Worm (Caenorhabditis elegans) whole organism, mixed stage, embryonic: ENCODE results near the gene cky-1.

Experiments used
- M03D4.4 ChIP-seq: sonication (generic microtip); optimal IDR thresholded peaks from 2 replicates; lab custom pipeline; 2017; ENCODE audit warnings: mild to moderate bottlenecking, missing genetic modification characterization, missing compliant biosample characterization
- ceh-83 ChIP-seq: fragments of 200-800 bp; sonication (Bioruptor generic); optimal IDR thresholded peaks from 2 replicates; lab custom pipeline; 2018; ENCODE audit warnings: mild to moderate bottlenecking, missing genetic modification characterization, missing compliant biosample characterization
- ces-1 ChIP-seq: fragments of 150-350 bp; optimal IDR thresholded peaks from 2 replicates; lab custom pipeline; 2014; ENCODE audit warnings: missing biosample characterization, missing genetic modification reagents, missing genetic modification characterization
- lsy-2 ChIP-seq: fragments of 150-350 bp; optimal IDR thresholded peaks from 2 replicates; lab custom pipeline; 2014; ENCODE audit warnings: missing biosample characterization, missing genetic modification characterization
- nhr-2 ChIP-seq: fragments of 150-350 bp; optimal IDR thresholded peaks from 2 replicates; lab custom pipeline; 2014; ENCODE audit warnings: missing biosample characterization, missing genetic modification characterization
- sptf-1 ChIP-seq: sonication (generic microtip); optimal IDR thresholded peaks from 2 replicates; lab custom pipeline; 2017; ENCODE audit warnings: mild to moderate bottlenecking, missing genetic modification characterization, moderate library complexity, missing compliant biosample characterization
- unc-62 ChIP-seq: fragments of 150-350 bp; optimal IDR thresholded peaks from 2 replicates; lab custom pipeline; 2014; ENCODE audit warnings: missing biosample characterization, missing genetic modification reagents, missing genetic modification characterization

- TF ChIP-seq ceh-83 (GFP tag; lab: Kevin White, UChicago) = no peak
- no peak for TF ChIP-seq M03D4.4 (tag; lab: Kevin White, UChicago)
- TF ChIP-seq lsy-2 (tag; lab: Kevin White, UChicago) = no peak
- TF ChIP-seq sptf-1 = no peak
- TF ChIP-seq ces-1 (GFP tag; lab: Kevin White, UChicago) = no peak
- TF ChIP-seq nhr-2 (tag; lab: Kevin White, UChicago) = no peak
- no peak for TF ChIP-seq unc-62 (GFP tag; lab: Kevin White, UChicago)
Observed at ce11 chrV:12788451-12788850, 51.9 kb downstream of the cky-1 start, which contains the start of gene srbc-44.
